Worm (Caenorhabditis elegans) whole organism, L2 larva: ENCODE results near the gene col-141.

ENCODE experiments used
- ama-1 ChIP-seq: fragments of 150-350 bp; optimal IDR thresholded peaks from 2 replicates; lab custom pipeline; 2018; ENCODE audit warnings: inconsistent platforms
- lin-39 ChIP-seq: fragments of 150-350 bp; optimal IDR thresholded peaks from 2 replicates; lab custom pipeline; 2014; ENCODE audit warnings: missing biosample characterization, missing genetic modification reagents, missing genetic modification characterization
- nhr-10 ChIP-seq: sonication (generic microtip); optimal IDR thresholded peaks from 2 replicates; lab custom pipeline; 2017; ENCODE audit warnings: missing biosample characterization, missing genetic modification characterization
- nhr-12 ChIP-seq: fragments of 150-350 bp; optimal IDR thresholded peaks from 2 replicates; lab custom pipeline; 2014; ENCODE audit warnings: missing biosample characterization, missing genetic modification characterization
- nhr-23 ChIP-seq: fragments of 150-350 bp; optimal IDR thresholded peaks from 2 replicates; lab custom pipeline; 2014; ENCODE audit warnings: missing biosample characterization, missing genetic modification reagents, missing genetic modification characterization

DNA sequence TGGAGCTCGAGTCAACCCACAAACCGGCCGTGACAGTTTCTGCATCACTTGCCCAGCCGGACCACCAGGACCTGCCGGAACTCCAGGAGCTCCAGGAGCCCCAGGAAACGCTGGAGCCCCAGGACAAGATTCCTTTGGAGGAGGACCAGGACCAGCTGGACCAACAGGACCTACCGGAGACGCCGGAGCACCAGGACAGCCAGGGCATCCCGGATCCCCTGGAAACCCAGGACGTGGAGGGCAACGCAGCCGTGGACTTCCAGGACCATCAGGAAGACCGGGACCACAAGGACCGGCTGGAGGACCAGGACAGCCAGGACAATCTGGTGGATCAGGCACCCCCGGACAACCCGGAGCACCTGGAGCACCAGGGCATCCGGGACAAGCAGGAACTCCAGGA is 571 bp downstream of the col-141 start:
- no peak for TF ChIP-seq nhr-12 (tag; lab: Kevin White, UChicago)
- TF ChIP-seq lin-39 (tag; lab: Kevin White, UChicago) = no peak
- no peak for TF ChIP-seq nhr-23 (tag; lab: Kevin White, UChicago)
- no peak for TF ChIP-seq ama-1
- no peak for TF ChIP-seq nhr-10 (tag; lab: Kevin White, UChicago)
